Worm (Caenorhabditis elegans) whole organism, early embryonic: ENCODE measurements around the gene sucg-1.

ENCODE experiments used
- F13C5.2 ChIP-seq: sonication (generic microtip); optimal IDR thresholded peaks from 2 replicates; lab custom pipeline; 2017; ENCODE audit warnings: mild to moderate bottlenecking, missing genetic modification characterization, inconsistent platforms, missing compliant biosample characterization
- aly-1 ChIP-seq: sonication (generic microtip); optimal IDR thresholded peaks from 2 replicates; lab custom pipeline; 2016; ENCODE audit warnings: missing genetic modification characterization, missing compliant biosample characterization
- ama-1 ChIP-seq: fragments of 150-350 bp; optimal IDR thresholded peaks from 2 replicates; lab custom pipeline; 2014
- tbx-37 ChIP-seq: fragments of 200-800 bp; sonication (Bioruptor generic); conservative IDR thresholded peaks from 2 replicates; pipeline ENCODE4 v1.3.6; 2022; ENCODE audit warnings: missing genetic modification reagents, missing genetic modification characterization, missing compliant biosample characterization
- tra-4 ChIP-seq: sonication (generic microtip); optimal IDR thresholded peaks from 2 replicates; lab custom pipeline; 2017; ENCODE audit warnings: missing genetic modification characterization, missing compliant biosample characterization

DNA sequence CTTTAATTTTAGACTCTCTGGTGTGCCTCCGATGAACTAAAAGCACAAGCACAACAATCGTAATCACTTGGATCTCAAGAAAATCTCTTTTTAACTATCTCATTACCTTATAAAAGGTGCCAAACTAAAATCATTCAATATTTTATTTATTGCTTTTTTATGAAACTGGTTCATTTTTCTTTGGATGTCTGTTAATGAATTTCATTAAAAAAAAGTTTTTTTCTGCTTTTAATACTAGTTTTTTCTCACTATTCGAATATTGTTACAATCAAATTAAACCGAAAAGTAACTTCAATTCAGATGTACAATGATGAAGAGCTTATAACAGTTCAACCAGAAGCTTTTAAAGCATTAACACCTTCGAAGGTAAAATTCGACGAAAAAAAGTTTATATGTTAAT, 47.0 kb downstream of the sucg-1 start, which contains the start of gene swd-2.1:
- no peak for TF ChIP-seq ama-1 (lab: Kevin White, UChicago)
- TF ChIP-seq tra-4 (tag; lab: Kevin White, UChicago): no peak
- TF ChIP-seq F13C5.2 (tag; lab: Kevin White, UChicago): no peak
- no peak for TF ChIP-seq tbx-37 (GFP tag; lab: Robert Waterston, UW)
- TF ChIP-seq aly-1 (tag; lab: Kevin White, UChicago): no peak
